Worm (Caenorhabditis elegans): ENCODE measurements around the gene osm-12.
A peak's percentile ranks its signal among the peaks of the same experiment; 100 is the strongest.

The osm-12 gene

DNA sequence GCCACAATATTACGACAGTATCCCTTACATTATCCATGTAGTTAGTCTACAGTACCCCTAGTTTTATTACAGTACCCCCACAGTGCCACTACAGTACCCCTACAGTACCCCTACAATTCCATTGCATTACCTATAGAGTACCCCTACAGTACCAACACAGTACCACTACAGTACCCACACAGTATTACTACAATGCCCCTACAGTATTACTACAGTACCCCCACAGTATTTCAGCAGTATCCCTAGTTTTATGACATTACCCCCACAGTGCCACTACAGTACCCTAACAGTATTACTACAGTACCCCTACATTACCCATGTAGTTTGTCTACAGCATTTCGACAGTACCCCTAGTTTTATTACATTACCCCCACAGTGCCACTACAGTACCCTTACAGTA is 31.2 kb upstream of the osm-12 start:
- TF ChIP-seq lin-1 (GFP tag; IDR thresholded peaks at IDR 0.05): no peak
- no peak for TF ChIP-seq snpc-4 (tag; optimal IDR thresholded peaks at IDR 0.05)
- no peak for TF ChIP-seq jun-1 (tag; optimal IDR thresholded peaks at IDR 0.05)
- no peak for TF ChIP-seq cey-2 (tag; optimal IDR thresholded peaks at IDR 0.05; ENCODE audit: borderline replicate concordance, insufficient read depth)
- no peak for TF ChIP-seq Y75B8A.6 (GFP tag; IDR thresholded peaks at IDR 0.05)
- no peak for TF ChIP-seq set-16 (GFP tag; IDR thresholded peaks at IDR 0.05)
- TF ChIP-seq aly-2 (tag; optimal IDR thresholded peaks at IDR 0.05): no peak
- no peak for TF ChIP-seq attf-4 (tag; optimal IDR thresholded peaks at IDR 0.05)
- TF ChIP-seq F26F4.8 (GFP tag; conservative IDR thresholded peaks at IDR 0.05): no peak
- TF ChIP-seq zag-1 (tag; optimal IDR thresholded peaks at IDR 0.05): no peak
- no peak for TF ChIP-seq nhr-6 (tag; optimal IDR thresholded peaks at IDR 0.05)
- no peak for TF ChIP-seq daf-8 (GFP tag; IDR thresholded peaks at IDR 0.05)
- no peak for TF ChIP-seq ctbp-1 (GFP tag; IDR thresholded peaks at IDR 0.05)
- no peak for TF ChIP-seq mxl-2 (GFP tag; conservative IDR thresholded peaks at IDR 0.05)
- no peak for TF ChIP-seq tag-97 (GFP tag; IDR thresholded peaks at IDR 0.05)
- TF ChIP-seq mdl-1 (tag; optimal IDR thresholded peaks at IDR 0.05): no peak

DNA sequence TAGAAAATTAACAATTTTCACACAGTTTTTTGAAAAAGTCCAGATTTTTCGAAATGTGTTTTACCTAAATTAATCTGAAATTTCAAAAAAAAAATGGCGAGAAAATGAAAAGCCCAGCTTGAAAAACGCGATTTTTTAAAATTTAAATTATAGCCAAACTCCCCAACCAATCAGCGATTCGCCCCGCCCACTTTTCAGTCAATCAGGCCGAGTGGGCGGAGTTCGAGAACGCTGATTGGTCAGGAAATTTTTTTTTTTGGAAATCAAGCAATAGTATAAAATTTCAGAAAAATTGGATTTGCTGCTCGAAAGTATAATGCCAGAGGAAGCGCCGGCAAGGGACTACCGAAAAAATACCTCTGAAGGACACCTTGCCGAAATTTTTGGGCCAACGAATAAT is 29.2 kb upstream of the osm-12 start:
- TF ChIP-seq mep-1 (tag; optimal IDR thresholded peaks at IDR 0.05) (no peak), unc-39 (tag; optimal IDR thresholded peaks at IDR 0.05) (no peak), lir-3 (tag; optimal IDR thresholded peaks at IDR 0.05) (no peak), duxl-1 (tag; optimal IDR thresholded peaks at IDR 0.05; ENCODE audit: poor library complexity) (no peak), daf-16 (GFP tag; optimal IDR thresholded peaks at IDR 0.05) (no peak), daf-16 (tag; optimal IDR thresholded peaks at IDR 0.05) (no peak), vab-7 (GFP tag; IDR thresholded peaks at IDR 0.05) (no peak), daf-19 (GFP tag; conservative IDR thresholded peaks at IDR 0.05) (no peak)

DNA sequence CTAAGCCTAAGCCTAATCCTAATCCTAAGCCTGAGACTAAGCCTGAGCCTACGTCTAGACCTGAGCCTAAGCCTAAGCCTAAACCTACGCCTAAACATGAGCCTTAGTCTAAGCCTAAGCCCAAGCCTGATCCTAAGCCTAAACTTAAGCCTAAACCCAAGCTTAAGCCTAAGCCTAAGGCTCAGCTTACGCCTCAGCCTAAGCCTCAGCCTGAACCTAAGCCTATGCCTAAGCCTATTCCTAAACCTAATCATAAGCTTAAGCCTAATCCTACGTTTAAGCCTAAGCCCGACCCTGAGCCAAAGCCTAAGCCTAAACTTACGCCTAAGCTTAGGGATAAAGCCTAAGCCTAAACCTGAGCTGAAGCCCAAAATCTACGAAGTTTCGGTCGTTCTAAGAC is 27.9 kb upstream of the osm-12 start:
- peak in 1 of 2 experiments; percentile 27 for TF ChIP-seq unc-62 (GFP tag; optimal IDR thresholded peaks at IDR 0.05 in 1 of 2)
- no peak for TF ChIP-seq unc-62 (tag; optimal IDR thresholded peaks at IDR 0.05)
- TF ChIP-seq aha-1 (tag): no peak

DNA sequence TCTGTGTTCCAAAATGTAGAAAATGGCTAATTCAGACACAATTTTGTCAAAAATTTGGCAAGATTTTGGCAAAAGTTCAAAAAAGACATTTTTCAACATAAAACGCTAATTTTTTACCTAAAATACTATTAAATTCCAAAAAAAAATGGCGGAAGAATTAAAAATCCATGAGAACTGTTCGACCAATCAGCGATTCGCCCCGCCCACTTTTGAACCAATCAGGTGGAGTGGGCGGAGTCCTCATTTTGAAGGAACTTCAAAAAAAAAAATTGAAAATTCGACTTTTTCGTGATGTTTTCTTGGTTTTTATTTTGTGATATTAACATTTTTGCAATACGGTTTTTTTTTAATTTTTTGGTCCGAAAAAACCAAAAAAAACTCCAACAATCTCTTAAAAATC is 25.6 kb upstream of the osm-12 start:
- TF ChIP-seq aha-1 (tag) (peak; percentile 5), pqm-1 (tag; optimal IDR thresholded peaks at IDR 0.05) (no peak), ceh-20 (GFP tag; IDR thresholded peaks at IDR 0.05) (no peak), egl-43 (GFP tag; IDR thresholded peaks at IDR 0.05) (no peak), daf-19 (GFP tag; conservative IDR thresholded peaks at IDR 0.05) (no peak)

DNA sequence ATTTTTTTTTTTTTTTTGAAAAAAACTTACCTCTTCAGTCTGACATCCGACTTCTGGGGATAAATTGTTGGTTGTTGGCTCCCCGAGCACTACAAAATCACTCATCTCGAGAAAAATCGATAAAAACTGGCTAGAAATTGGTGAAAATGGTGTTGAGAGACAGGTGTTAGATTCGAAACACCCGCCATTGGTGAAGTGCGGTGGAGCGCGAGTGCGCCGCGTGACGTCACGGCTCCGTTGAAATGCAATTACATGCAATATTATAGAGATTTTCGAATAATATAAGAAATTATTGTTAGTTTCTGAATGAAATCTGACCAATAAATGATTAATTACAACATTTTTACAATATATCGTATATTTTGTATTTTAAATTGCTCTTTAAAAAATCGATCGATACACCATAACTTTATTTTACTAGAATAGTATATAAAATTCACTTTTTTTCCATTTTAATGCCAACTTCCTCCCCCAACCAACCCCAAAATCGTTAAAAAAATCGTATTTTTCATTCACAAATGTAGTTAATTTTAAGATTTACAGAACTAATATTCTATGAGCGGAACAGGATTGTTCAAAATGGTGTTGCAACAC is 23.8 kb upstream of the osm-12 start, which contains the start of the genes Y75B8A.18 and Y75B8A.19:
Gene Y75B8A.18 (minus strand): TSS at position 142 of the 594 bp plus-strand sequence.
Gene Y75B8A.19 (plus strand): TSS at position 544 of the 594 bp plus-strand sequence.
- TF ChIP-seq F37D6.2 (tag; optimal IDR thresholded peaks at IDR 0.05): no peak
- TF ChIP-seq dpl-1 (GFP tag; optimal IDR thresholded peaks at IDR 0.05): peak; percentile 85
- TF ChIP-seq dve-1 (tag; optimal IDR thresholded peaks at IDR 0.05; ENCODE audit: insufficient read depth): peak; percentile 4
- peak; percentile 95 for TF ChIP-seq lin-38 (GFP tag; IDR thresholded peaks at IDR 0.05)
- TF ChIP-seq Y5F2A.4 (GFP tag; optimal IDR thresholded peaks at IDR 0.05): no peak
- TF ChIP-seq lsy-2 (tag; optimal IDR thresholded peaks at IDR 0.05): peak in 1 of 2 experiments; percentile 56
- peak; percentile 42 for TF ChIP-seq mep-1 (tag; optimal IDR thresholded peaks at IDR 0.05)
- peak; percentile 78 for TF ChIP-seq mes-2 (tag; optimal IDR thresholded peaks at IDR 0.05; ENCODE audit: poor library complexity, severe bottlenecking)
- peak in 1 of 2 experiments; percentile 10 for TF ChIP-seq hif-1 (tag; optimal IDR thresholded peaks at IDR 0.05)
- TF ChIP-seq lin-1 (GFP tag; IDR thresholded peaks at IDR 0.05): no peak
- peak; percentile 24 for TF ChIP-seq nhr-6 (tag; optimal IDR thresholded peaks at IDR 0.05)
- peak; percentile 37 for TF ChIP-seq rbr-2 (tag; optimal IDR thresholded peaks at IDR 0.05)
- peak in 1 of 2 experiments; percentile 58 for TF ChIP-seq unc-62 (GFP tag; optimal IDR thresholded peaks at IDR 0.05 in 1 of 2)
- TF ChIP-seq unc-62 (tag; optimal IDR thresholded peaks at IDR 0.05): no peak
- TF ChIP-seq nhr-237 (tag; optimal IDR thresholded peaks at IDR 0.05): no peak
- peak; percentile 48 for TF ChIP-seq hlh-30 (tag; optimal IDR thresholded peaks at IDR 0.05; ENCODE audit: insufficient read depth)
